Fruit fly (Drosophila melanogaster): ENCODE data around the gene Nedd8.

Gene Nedd8

DNA sequence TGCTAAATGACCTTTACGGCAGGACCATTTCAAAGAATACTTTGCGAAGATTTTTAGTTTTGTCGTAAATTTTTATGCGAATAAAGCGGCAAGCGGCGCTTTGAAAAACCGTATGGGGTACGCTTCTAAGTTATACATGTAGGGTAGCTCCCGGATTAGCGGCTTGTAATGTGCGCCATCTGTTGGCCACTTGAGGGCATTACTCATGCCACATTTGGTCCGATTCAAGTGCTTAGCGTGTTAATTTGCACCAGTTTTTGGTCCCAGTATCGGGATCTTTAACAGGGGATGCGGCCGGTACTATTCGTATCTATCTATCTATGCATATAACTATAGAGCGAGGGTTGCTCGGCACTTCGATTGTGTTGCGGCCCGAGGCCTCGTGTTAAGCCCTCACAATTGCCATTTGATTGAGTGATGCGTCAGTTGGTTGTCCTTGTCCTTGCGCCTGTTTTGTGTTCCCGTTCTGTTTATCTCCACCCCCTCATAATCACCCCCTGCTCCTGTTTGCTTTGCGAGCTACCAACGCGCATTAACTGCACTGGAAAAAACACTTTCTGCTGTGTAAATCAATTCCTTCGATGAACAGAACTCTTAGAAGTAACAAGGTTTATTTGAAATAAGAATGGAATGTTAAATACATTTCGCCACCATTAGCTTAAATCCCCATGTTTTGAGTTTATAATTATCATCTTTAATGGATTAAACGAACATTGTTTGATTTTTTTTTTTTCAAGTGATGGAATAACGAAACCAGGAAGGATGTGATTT, 21.1 kb downstream of the Nedd8 start (continued):
- peak; percentile 25 for TF ChIP-seq jumu (GFP tag; optimal IDR thresholded peaks at IDR 0.05)
- TF ChIP-seq CG42726 (GFP tag; IDR thresholded peaks at IDR 0.05; ENCODE audit: partially characterized antibody), result no peak
- TF ChIP-seq CG17359 (tag; optimal IDR thresholded peaks at IDR 0.05), result peak; percentile 15
- TF ChIP-seq grau (tag; optimal IDR thresholded peaks at IDR 0.05), result peak; percentile 20
- no peak for TF ChIP-seq cg (GFP tag; optimal IDR thresholded peaks at IDR 0.05)
- no peak for TF ChIP-seq CG34422 (GFP tag; IDR thresholded peaks at IDR 0.05)
- TF ChIP-seq row (GFP tag; IDR thresholded peaks at IDR 0.05), result peak; percentile 28; the same call in 1 of the 3 replicates
- no peak for TF ChIP-seq CG13775 (GFP tag; optimal IDR thresholded peaks at IDR 0.05)
- TF ChIP-seq Dp (GFP tag; optimal IDR thresholded peaks at IDR 0.05), result no peak
- no peak for TF ChIP-seq Optix (GFP tag; IDR thresholded peaks at IDR 0.05)
- no peak for TF ChIP-seq crc (GFP tag; optimal IDR thresholded peaks at IDR 0.05)
- TF ChIP-seq schlank (tag; optimal IDR thresholded peaks at IDR 0.05), result no peak

DNA sequence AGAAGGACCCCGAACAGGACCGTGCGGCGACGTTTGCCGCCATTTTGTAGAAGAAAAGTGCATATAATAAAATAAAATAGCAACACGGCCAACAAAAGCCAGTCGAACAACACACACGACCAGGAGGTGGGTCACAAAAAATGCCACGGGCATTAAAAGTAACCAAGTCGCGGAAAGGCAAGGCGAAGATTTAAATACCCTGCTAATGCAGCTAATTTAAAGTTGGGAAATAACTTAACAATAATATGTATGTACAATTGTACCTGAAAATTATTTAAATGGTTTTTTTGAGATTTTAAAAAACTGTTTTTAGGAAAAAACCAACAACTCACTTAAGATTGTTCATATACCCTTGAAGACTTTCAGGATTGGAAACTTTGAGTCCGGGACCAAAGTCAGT, 22.0 kb downstream of the Nedd8 start:
- TF ChIP-seq Spps (tag; optimal IDR thresholded peaks at IDR 0.05) (no peak), pita (GFP tag; optimal IDR thresholded peaks at IDR 0.05) (no peak), CG10654 (GFP tag; optimal IDR thresholded peaks at IDR 0.05) (no peak), corto (GFP tag; optimal IDR thresholded peaks at IDR 0.05) (no peak), CG1602 (GFP tag; optimal IDR thresholded peaks at IDR 0.05) (no peak), Med (GFP tag) (peak; percentile 19), H2.0 (GFP tag; IDR thresholded peaks at IDR 0.05) (no peak), Dbx (GFP tag; IDR thresholded peaks at IDR 0.05) (no peak), D19A (tag; optimal IDR thresholded peaks at IDR 0.05) (peak; percentile 78), CTCF (GFP tag; optimal IDR thresholded peaks at IDR 0.05) (no peak), hbn (GFP tag; IDR thresholded peaks at IDR 0.05; ENCODE audit: partially characterized antibody) (no peak), kay (GFP tag; optimal IDR thresholded peaks at IDR 0.05) (no peak), CG13287 (GFP tag; IDR thresholded peaks at IDR 0.05; ENCODE audit: partially characterized antibody) (no peak), gem (tag; optimal IDR thresholded peaks at IDR 0.05) (peak; percentile 17), CG32532 (GFP tag; IDR thresholded peaks at IDR 0.05) (no peak), TFAM (GFP tag; optimal IDR thresholded peaks at IDR 0.05) (no peak), row (GFP tag; IDR thresholded peaks at IDR 0.05) (peak; percentile 42; the same call in 2 of the 3 replicates), ara (GFP tag; IDR thresholded peaks at IDR 0.05) (no peak), Taf1 (GFP tag; IDR thresholded peaks at IDR 0.05) (no peak), ase (GFP tag; IDR thresholded peaks at IDR 0.05) (no peak), Gsc (GFP tag; IDR thresholded peaks at IDR 0.05) (no peak), sens (GFP tag) (peak; percentile 73)

DNA sequence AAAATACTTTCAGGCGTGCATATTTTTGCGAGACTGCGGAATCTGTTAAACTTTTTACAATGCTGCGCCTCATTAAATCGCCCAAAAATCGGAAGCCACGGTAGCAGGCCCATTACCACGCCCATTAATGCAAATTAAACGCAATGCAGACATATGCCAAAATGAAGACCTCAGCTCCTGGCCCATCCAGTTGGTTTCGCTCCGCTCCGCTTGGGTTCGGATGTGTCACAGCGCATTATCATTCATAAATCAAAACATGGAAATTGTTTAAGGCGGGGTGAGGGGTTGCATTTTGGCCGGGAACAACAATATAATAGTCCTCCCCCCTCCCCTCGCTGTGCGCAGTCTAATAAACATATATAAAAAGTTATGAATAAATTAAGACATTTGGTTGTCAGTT, 23.7 kb downstream of the Nedd8 start:
- TF ChIP-seq CG1792 (GFP tag; optimal IDR thresholded peaks at IDR 0.05) (no peak), Hsf (GFP tag; optimal IDR thresholded peaks at IDR 0.05) (no peak), CG13894 (tag; optimal IDR thresholded peaks at IDR 0.05) (no peak), Hmx (GFP tag; optimal IDR thresholded peaks at IDR 0.05) (no peak), vvl (GFP tag; IDR thresholded peaks at IDR 0.05) (peak; percentile 38; the same call in 1 of the 2 replicates), CG17359 (tag; optimal IDR thresholded peaks at IDR 0.05) (no peak), slp2 (GFP tag; optimal IDR thresholded peaks at IDR 0.05) (no peak), slbo (GFP tag; IDR thresholded peaks at IDR 0.05) (no peak), H2.0 (GFP tag; IDR thresholded peaks at IDR 0.05) (no peak), cwo (GFP tag; optimal IDR thresholded peaks at IDR 0.05) (no peak), eve (GFP tag; optimal IDR thresholded peaks at IDR 0.05) (no peak), nau (GFP tag; optimal IDR thresholded peaks at IDR 0.05) (no peak), CG4820 (GFP tag; optimal IDR thresholded peaks at IDR 0.05) (no peak), gsb-n (tag; optimal IDR thresholded peaks at IDR 0.05) (peak; percentile 96), onecut (GFP tag; IDR thresholded peaks at IDR 0.05) (no peak), Dp (GFP tag; optimal IDR thresholded peaks at IDR 0.05) (no peak), CG16813 (GFP tag; IDR thresholded peaks at IDR 0.05; ENCODE audit: partially characterized antibody) (no peak), nom (GFP tag; optimal IDR thresholded peaks at IDR 0.05) (no peak), chn (GFP tag; optimal IDR thresholded peaks at IDR 0.05) (no peak), Dref (GFP tag; IDR thresholded peaks at IDR 0.05) (no peak)

Data from whole organism, embryonic.